Worm (Caenorhabditis elegans) whole organism, L4 larva: ENCODE measurements around the gene tsr-1.

Source experiments
- F49E8.2 ChIP-seq: sonication (generic microtip); optimal IDR thresholded peaks from 2 replicates; lab custom pipeline; 2016; ENCODE audit warnings: missing compliant biosample characterization, mild to moderate bottlenecking, missing genetic modification characterization, borderline replicate concordance
- T20F7.1 ChIP-seq: fragments of 200-800 bp; sonication (Bioruptor generic); optimal IDR thresholded peaks from 2 replicates; lab custom pipeline; 2018; ENCODE audit warnings: mild to moderate bottlenecking, missing genetic modification characterization, missing compliant biosample characterization
- Y105C5A.15 ChIP-seq: fragments of 200-800 bp; sonication (Bioruptor generic); IDR thresholded peaks from 2 replicates; pipeline ENCODE4 v1.3.6; 2022; ENCODE audit warnings: missing genetic modification characterization, missing compliant biosample characterization
- ZK546.5 ChIP-seq, 2 experiments: sonication (generic microtip); optimal IDR thresholded peaks; 2 replicates each; lab custom pipeline; 2017; ENCODE audit warnings: missing biosample characterization in 2 of 2, missing genetic modification characterization in 2 of 2
- ceh-32 ChIP-seq: sonication (generic microtip); optimal IDR thresholded peaks from 2 replicates; lab custom pipeline; 2016; ENCODE audit warnings: mild to moderate bottlenecking, missing genetic modification characterization, missing compliant biosample characterization; ENCODE audit not compliant: poor library complexity
- ceh-62 ChIP-seq: sonication (generic microtip); optimal IDR thresholded peaks from 2 replicates; lab custom pipeline; 2017; ENCODE audit warnings: missing biosample characterization, missing genetic modification characterization
- ceh-82 ChIP-seq: sonication (generic microtip); optimal IDR thresholded peaks from 2 replicates; lab custom pipeline; 2017; ENCODE audit warnings: missing biosample characterization, missing genetic modification characterization
- daf-16 ChIP-seq, 3 experiments: sonication (generic microtip); optimal IDR thresholded peaks; 2 replicates each; lab custom pipeline; 2016 to 2017; ENCODE audit warnings: missing genetic modification characterization in 3 of 3, missing genetic modification reagents in 3 of 3, mild to moderate bottlenecking in 2 of 3, missing compliant biosample characterization in 2 of 3, missing biosample characterization in 1 of 3, moderate library complexity in 1 of 3
- dmd-6 ChIP-seq: fragments of 200-800 bp; sonication (Bioruptor generic); IDR thresholded peaks from 2 replicates; pipeline ENCODE4 v1.3.6; 2022; ENCODE audit warnings: missing genetic modification reagents, missing genetic modification characterization, missing compliant biosample characterization
- dmd-8 ChIP-seq: fragments of 200-800 bp; sonication (Bioruptor generic); IDR thresholded peaks from 2 replicates; pipeline ENCODE4 v1.3.6; 2022; ENCODE audit warnings: missing genetic modification characterization, missing compliant biosample characterization
- dmd-9 ChIP-seq: fragments of 200-800 bp; sonication (Bioruptor generic); IDR thresholded peaks from 2 replicates; pipeline ENCODE4 v1.3.6; 2022; ENCODE audit warnings: missing genetic modification reagents, missing genetic modification characterization, missing compliant biosample characterization
- dve-1 ChIP-seq: sonication (generic microtip); optimal IDR thresholded peaks from 2 replicates; lab custom pipeline; 2017; ENCODE audit warnings: antibody characterized with exemption, mild to moderate bottlenecking, missing genetic modification characterization, missing compliant biosample characterization; ENCODE audit not compliant: insufficient read depth
- fkh-10 ChIP-seq: fragments of 150-350 bp; optimal IDR thresholded peaks from 2 replicates; lab custom pipeline; 2014; ENCODE audit warnings: missing biosample characterization, missing genetic modification reagents, missing genetic modification characterization
- gei-8 ChIP-seq: fragments of 200-800 bp; sonication (Bioruptor generic); optimal IDR thresholded peaks from 2 replicates; lab custom pipeline; 2018; ENCODE audit warnings: mild to moderate bottlenecking, missing genetic modification characterization, missing compliant biosample characterization
- hlh-11 ChIP-seq: fragments of 200-800 bp; sonication (Bioruptor generic); optimal IDR thresholded peaks from 2 replicates; lab custom pipeline; 2018; ENCODE audit warnings: mild to moderate bottlenecking, missing genetic modification characterization, missing compliant biosample characterization
- hmg-1.1 ChIP-seq: fragments of 200-800 bp; sonication (Bioruptor generic); IDR thresholded peaks from 2 replicates; pipeline ENCODE4 v1.3.6; 2022; ENCODE audit warnings: missing genetic modification reagents, missing genetic modification characterization, missing compliant biosample characterization
- lin-29 ChIP-seq: fragments of 200-800 bp; sonication (Bioruptor generic); IDR thresholded peaks from 2 replicates; pipeline ENCODE4 v1.3.6; 2022; ENCODE audit warnings: missing genetic modification reagents, missing genetic modification characterization, missing compliant biosample characterization
- lir-3 ChIP-seq: sonication (generic microtip); optimal IDR thresholded peaks from 2 replicates; lab custom pipeline; 2016; ENCODE audit warnings: mild to moderate bottlenecking, missing genetic modification characterization, missing compliant biosample characterization
- lsy-2 ChIP-seq, 2 experiments: fragments of 150-350 bp in 1 of 2; sonication (generic microtip) in 1 of 2; optimal IDR thresholded peaks; 2 replicates each; lab custom pipeline; 2014 to 2017; ENCODE audit warnings: missing biosample characterization in 2 of 2, missing genetic modification characterization in 2 of 2
- mdl-1 ChIP-seq, 2 experiments: fragments of 150-350 bp in 1 of 2; sonication (generic microtip) in 1 of 2; optimal IDR thresholded peaks; 2 replicates each; lab custom pipeline; 2014 to 2017; ENCODE audit warnings: missing biosample characterization in 2 of 2, missing genetic modification characterization in 2 of 2
- mes-2 ChIP-seq: sonication (generic microtip); optimal IDR thresholded peaks from 2 replicates; lab custom pipeline; 2016; ENCODE audit warnings: missing genotype, mild to moderate bottlenecking, missing genetic modification characterization, missing compliant biosample characterization; ENCODE audit not compliant: poor library complexity, severe bottlenecking
- nhr-102 ChIP-seq: sonication (generic microtip); optimal IDR thresholded peaks from 2 replicates; lab custom pipeline; 2016; ENCODE audit warnings: mild to moderate bottlenecking, missing genetic modification characterization, moderate library complexity, missing compliant biosample characterization
- nhr-237 ChIP-seq: sonication (generic microtip); optimal IDR thresholded peaks from 2 replicates; lab custom pipeline; 2017; ENCODE audit warnings: missing biosample characterization, missing genetic modification characterization
- nhr-28 ChIP-seq: fragments of 150-350 bp; optimal IDR thresholded peaks from 2 replicates; lab custom pipeline; 2014; ENCODE audit warnings: missing biosample characterization, missing genetic modification characterization
- nhr-41 ChIP-seq: fragments of 200-800 bp; sonication (Bioruptor generic); IDR thresholded peaks from 2 replicates; pipeline ENCODE4 v1.3.6; 2022; ENCODE audit warnings: missing genetic modification reagents, missing genetic modification characterization, missing compliant biosample characterization
- nhr-76 ChIP-seq: fragments of 150-350 bp; optimal IDR thresholded peaks from 2 replicates; lab custom pipeline; 2014; ENCODE audit warnings: missing biosample characterization, missing genetic modification characterization
- nhr-77 ChIP-seq: fragments of 150-350 bp; optimal IDR thresholded peaks from 2 replicates; lab custom pipeline; 2014; ENCODE audit warnings: missing biosample characterization, missing genetic modification characterization
- php-3 ChIP-seq: fragments of 200-800 bp; sonication (Bioruptor generic); IDR thresholded peaks from 2 replicates; pipeline ENCODE4 v1.3.6; 2022; ENCODE audit warnings: missing genetic modification reagents, missing genetic modification characterization, missing compliant biosample characterization
- pqm-1 ChIP-seq: sonication (generic microtip); optimal IDR thresholded peaks from 2 replicates; lab custom pipeline; 2017; ENCODE audit warnings: missing biosample characterization, missing genetic modification characterization
- spr-1 ChIP-seq: sonication (generic microtip); optimal IDR thresholded peaks from 2 replicates; lab custom pipeline; 2016; ENCODE audit warnings: mild to moderate bottlenecking, missing genetic modification characterization, missing compliant biosample characterization
- tag-97 ChIP-seq: fragments of 200-800 bp; sonication (Bioruptor generic); IDR thresholded peaks from 2 replicates; pipeline ENCODE4 v1.3.6; 2022; ENCODE audit warnings: missing genetic modification characterization, missing compliant biosample characterization
- unc-130 ChIP-seq: sonication (generic microtip); optimal IDR thresholded peaks from 2 replicates; lab custom pipeline; 2016; ENCODE audit warnings: missing genetic modification reagents, missing genetic modification characterization, missing compliant biosample characterization
- unc-62 ChIP-seq, 3 experiments: fragments of 150-350 bp in 1 of 3; sonication (generic microtip); optimal IDR thresholded peaks in 2 of 3; peaks in 1 of 3; 1 replicate in 1 of 3; 2 replicates in 2 of 3; lab custom pipeline; 2014 to 2017; ENCODE audit warnings: missing biosample characterization in 3 of 3, missing genetic modification characterization in 3 of 3, missing genetic modification reagents in 3 of 3, missing genotype in 1 of 3
- zag-1 ChIP-seq: fragments of 150-350 bp; optimal IDR thresholded peaks from 2 replicates; lab custom pipeline; 2014; ENCODE audit warnings: missing biosample characterization, missing genetic modification characterization
- zfp-3 ChIP-seq: fragments of 200-800 bp; sonication (Bioruptor generic); conservative IDR thresholded peaks from 2 replicates; pipeline ENCODE4 v1.3.6; 2022; ENCODE audit warnings: missing genetic modification reagents, missing genetic modification characterization, missing compliant biosample characterization
- zip-2 ChIP-seq: fragments of 150-350 bp; optimal IDR thresholded peaks from 2 replicates; lab custom pipeline; 2014; ENCODE audit warnings: missing biosample characterization, missing genetic modification characterization
- ztf-11 ChIP-seq: fragments of 150-350 bp; optimal IDR thresholded peaks from 2 replicates; lab custom pipeline; 2014; ENCODE audit warnings: missing biosample characterization, missing genetic modification characterization

The tsr-1 gene

ce11 chrII:2417889-2418288, 55.3 kb downstream of the tsr-1 start, which contains the start of the genes F42G2.5 and F42G2.7:
Gene F42G2.5, minus strand, starts transcription at chrII:2417989.
Gene F42G2.7, plus strand, starts transcription at chrII:2418158.
- TF ChIP-seq nhr-28 (tag; lab: Kevin White, UChicago) = peak; percentile 32
- no peak for TF ChIP-seq zag-1 (tag; lab: Kevin White, UChicago)
- no peak for TF ChIP-seq zip-2
- TF ChIP-seq tag-97 (GFP tag; lab: Robert Waterston, UW) = no peak
- peak; percentile 45 for TF ChIP-seq pqm-1 (tag; lab: Kevin White, UChicago)
- TF ChIP-seq daf-16 (GFP tag; optimal IDR thresholded peaks at IDR 0.05; lab: Kevin White, UChicago) = no peak
- peak; percentile 80 for TF ChIP-seq daf-16 (tag; optimal IDR thresholded peaks at IDR 0.05; lab: Kevin White, UChicago)
- no peak for TF ChIP-seq gei-8

DNA sequence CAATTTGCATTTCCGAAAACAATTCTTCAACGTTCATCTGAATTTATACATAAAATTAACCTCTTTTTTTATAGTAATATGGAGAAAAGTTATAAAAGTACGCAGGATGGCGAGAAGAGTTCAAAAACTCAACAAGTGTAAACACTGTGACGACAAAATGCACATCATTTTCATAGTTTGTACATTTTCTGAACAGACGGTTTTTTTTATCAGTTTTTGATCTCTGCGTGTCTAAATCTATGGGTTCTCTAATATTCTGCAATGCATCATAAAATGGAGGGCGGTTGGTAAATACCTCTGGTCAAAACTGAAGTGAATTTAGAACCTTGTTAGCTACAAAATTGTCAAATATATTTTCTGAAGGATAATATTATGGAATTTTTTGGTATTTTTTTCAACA, 57.7 kb downstream of the tsr-1 start, which contains the start of gene fbxa-4:
TSS of gene fbxa-4 (minus strand) at position 93 of the 400 bp plus-strand sequence.
- TF ChIP-seq ZK546.5 (tag; optimal IDR thresholded peaks at IDR 0.05; lab: Kevin White, UChicago) (no peak), dve-1 (peak; percentile 75), nhr-76 (tag; lab: Kevin White, UChicago) (no peak), unc-130 (GFP tag; lab: Kevin White, UChicago) (no peak), F49E8.2 (tag; lab: Kevin White, UChicago) (no peak), nhr-41 (GFP tag; lab: Robert Waterston, UW) (no peak), mes-2 (peak; percentile 18), daf-16 (GFP tag; optimal IDR thresholded peaks at IDR 0.05; lab: Kevin White, UChicago) (no peak), daf-16 (tag; optimal IDR thresholded peaks at IDR 0.05; lab: Kevin White, UChicago) (peak; percentile 87), pqm-1 (tag; lab: Kevin White, UChicago) (peak; percentile 52), nhr-102 (tag; lab: Kevin White, UChicago) (no peak), nhr-77 (tag; lab: Kevin White, UChicago) (peak; percentile 67), nhr-28 (tag; lab: Kevin White, UChicago) (peak; percentile 93), lsy-2 (tag; optimal IDR thresholded peaks at IDR 0.05; lab: Kevin White, UChicago) (peak in 1 of 2 experiments; percentile 4), mdl-1 (tag; optimal IDR thresholded peaks at IDR 0.05; lab: Kevin White, UChicago) (no peak), unc-62 (GFP tag; optimal IDR thresholded peaks at IDR 0.05 in 1 of 2; lab: Kevin White, UChicago) (peak in 1 of 2 experiments; percentile 56), unc-62 (tag; optimal IDR thresholded peaks at IDR 0.05; lab: Kevin White, UChicago) (no peak), Y105C5A.15 (GFP tag; lab: Robert Waterston, UW) (no peak), dmd-6 (GFP tag; lab: Robert Waterston, UW) (0 out of 2 replicates have a peak, but pooled peaks have one; percentile 32), zfp-3 (GFP tag; lab: Robert Waterston, UW) (no peak), nhr-237 (no peak), ztf-11 (tag; lab: Kevin White, UChicago) (no peak), lin-29 (GFP tag; lab: Robert Waterston, UW) (no peak), fkh-10 (GFP tag; lab: Kevin White, UChicago) (no peak), lir-3 (tag; lab: Kevin White, UChicago) (no peak), hlh-11 (peak; percentile 47), ceh-82 (tag; lab: Kevin White, UChicago) (no peak)

DNA sequence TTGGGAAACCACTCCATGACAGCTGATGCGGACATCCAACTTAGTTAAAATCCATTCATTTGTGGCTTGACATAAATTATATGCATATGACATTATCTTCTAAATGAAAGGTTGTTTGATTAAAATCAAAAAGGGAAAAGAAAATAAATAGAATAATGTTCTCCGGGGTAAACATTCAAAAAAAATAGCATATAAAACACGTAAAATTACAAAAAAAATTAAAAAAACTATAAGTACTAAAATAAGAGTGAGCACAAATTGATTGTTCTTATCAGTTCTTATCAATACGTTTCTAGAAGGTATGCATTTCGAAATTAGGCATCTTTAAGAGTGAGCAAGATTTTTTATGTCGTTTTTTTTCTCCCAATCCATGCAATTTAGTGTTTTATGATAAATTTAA, 60.5 kb downstream of the tsr-1 start, which contains the start of gene fbxa-182:
TSS of gene fbxa-182 (minus strand) at position 101 of the 400 bp plus-strand sequence.
- TF ChIP-seq pqm-1 (tag; lab: Kevin White, UChicago) (peak; percentile 17), nhr-28 (tag; lab: Kevin White, UChicago) (peak; percentile 19), lir-3 (tag; lab: Kevin White, UChicago) (no peak), daf-16 (GFP tag; optimal IDR thresholded peaks at IDR 0.05; lab: Kevin White, UChicago) (no peak), daf-16 (tag; optimal IDR thresholded peaks at IDR 0.05; lab: Kevin White, UChicago) (peak; percentile 37), unc-62 (GFP tag; optimal IDR thresholded peaks at IDR 0.05 in 1 of 2; lab: Kevin White, UChicago) (peak in 1 of 2 experiments; percentile 9), unc-62 (tag; optimal IDR thresholded peaks at IDR 0.05; lab: Kevin White, UChicago) (no peak), ceh-62 (tag; lab: Kevin White, UChicago) (no peak), php-3 (GFP tag; lab: Robert Waterston, UW) (0 out of 2 replicates have a peak, but pooled peaks have one; percentile 23), dve-1 (peak; percentile 14)

- TF ChIP-seq unc-62 (GFP tag; optimal IDR thresholded peaks at IDR 0.05 in 1 of 2; lab: Kevin White, UChicago) (peak in 1 of 2 experiments; percentile 51), unc-62 (tag; optimal IDR thresholded peaks at IDR 0.05; lab: Kevin White, UChicago) (no peak), ceh-32 (no peak), dmd-9 (GFP tag; lab: Robert Waterston, UW) (no peak), T20F7.1 (GFP tag; lab: Kevin White, UChicago) (no peak), dmd-8 (GFP tag; lab: Robert Waterston, UW) (no peak), daf-16 (GFP tag; optimal IDR thresholded peaks at IDR 0.05; lab: Kevin White, UChicago) (no peak), daf-16 (tag; optimal IDR thresholded peaks at IDR 0.05; lab: Kevin White, UChicago) (no peak), hmg-1.1 (GFP tag; lab: Robert Waterston, UW) (no peak), spr-1 (tag; lab: Kevin White, UChicago) (no peak)
- TF ChIP-seq, all 104 proteins: peak for 1
Measured at ce11 chrII:2411555-2411954, 61.6 kb downstream of the tsr-1 start.
